Worm (Caenorhabditis elegans) whole organism, L1 larva: ENCODE data around the gene R07B1.9.

Source experiments
- C16A3.4 ChIP-seq: fragments of 150-350 bp; optimal IDR thresholded peaks from 2 replicates; lab custom pipeline; 2014; ENCODE audit warnings: missing biosample characterization, missing genetic modification characterization
- aly-2 ChIP-seq: fragments of 150-350 bp; optimal IDR thresholded peaks from 2 replicates; lab custom pipeline; 2014; ENCODE audit warnings: missing biosample characterization, missing genetic modification characterization
- blmp-1 ChIP-seq: fragments of 150-350 bp; optimal IDR thresholded peaks from 2 replicates; lab custom pipeline; 2014; ENCODE audit warnings: missing biosample characterization, missing genetic modification characterization
- ceh-8 ChIP-seq: fragments of 200-800 bp; sonication (Bioruptor generic); optimal IDR thresholded peaks from 2 replicates; lab custom pipeline; 2018; ENCODE audit warnings: mild to moderate bottlenecking, missing genetic modification characterization, moderate library complexity, missing compliant biosample characterization
- ceh-82 ChIP-seq, 3 experiments: fragments of 150-350 bp in 1 of 3; sonication (generic microtip) in 2 of 3; optimal IDR thresholded peaks; 2 replicates each; lab custom pipeline; 2014 to 2017; ENCODE audit warnings: missing biosample characterization in 3 of 3, missing genetic modification characterization in 3 of 3
- ceh-90 ChIP-seq: sonication (generic microtip); optimal IDR thresholded peaks from 2 replicates; lab custom pipeline; 2016; ENCODE audit warnings: missing genetic modification characterization, missing compliant biosample characterization
- dpl-1 ChIP-seq, 3 experiments: fragments of 150-350 bp in 2 of 3; sonication (generic microtip) in 1 of 3; optimal IDR thresholded peaks; 2 replicates each; lab custom pipeline; 2014 to 2017; ENCODE audit warnings: missing biosample characterization in 3 of 3, missing genetic modification characterization in 3 of 3, missing genetic modification reagents in 3 of 3
- dsc-1 ChIP-seq: sonication (generic microtip); optimal IDR thresholded peaks from 2 replicates; lab custom pipeline; 2016; ENCODE audit warnings: mild to moderate bottlenecking, missing genetic modification characterization, missing compliant biosample characterization
- efl-1 ChIP-seq, 4 experiments: fragments of 150-350 bp; optimal IDR thresholded peaks in 3 of 4; peaks in 1 of 4; 1 replicate in 1 of 4; 2 replicates in 3 of 4; lab custom pipeline; 2014; ENCODE audit warnings: missing biosample characterization in 2 of 4, missing genetic modification characterization in 2 of 4, missing genetic modification reagents in 2 of 4
- efl-3 ChIP-seq: fragments of 200-800 bp; sonication (Bioruptor generic); optimal IDR thresholded peaks from 2 replicates; lab custom pipeline; 2018; ENCODE audit warnings: mild to moderate bottlenecking, missing genetic modification characterization, missing compliant biosample characterization
- egl-13 ChIP-seq: sonication (generic microtip); optimal IDR thresholded peaks from 2 replicates; lab custom pipeline; 2016; ENCODE audit warnings: missing genotype, missing genetic modification reagents, missing genetic modification characterization, missing compliant biosample characterization
- ets-5 ChIP-seq: fragments of 200-800 bp; sonication (Bioruptor generic); IDR thresholded peaks from 2 replicates; pipeline ENCODE4 v1.3.6; 2022; ENCODE audit warnings: missing genetic modification characterization, missing compliant biosample characterization
- fkh-10 ChIP-seq: sonication (generic microtip); optimal IDR thresholded peaks from 2 replicates; lab custom pipeline; 2017; ENCODE audit warnings: missing biosample characterization, missing genetic modification reagents, missing genetic modification characterization
- fkh-4 ChIP-seq: sonication (generic microtip); optimal IDR thresholded peaks from 2 replicates; lab custom pipeline; 2016; ENCODE audit warnings: missing compliant biosample characterization, missing genetic modification characterization, borderline replicate concordance
- fkh-8 ChIP-seq: sonication (generic microtip); optimal IDR thresholded peaks from 2 replicates; lab custom pipeline; 2016; ENCODE audit warnings: mild to moderate bottlenecking, missing genetic modification characterization, missing compliant biosample characterization
- fos-1 ChIP-seq: fragments of 150-350 bp; optimal IDR thresholded peaks from 2 replicates; lab custom pipeline; 2014; ENCODE audit warnings: missing biosample characterization, missing genetic modification characterization
- isw-1 ChIP-seq: fragments of 200-800 bp; sonication (Bioruptor generic); IDR thresholded peaks from 2 replicates; pipeline ENCODE4 v1.3.6; 2022; ENCODE audit warnings: missing genetic modification characterization, missing compliant biosample characterization
- jun-1 ChIP-seq: fragments of 150-350 bp; optimal IDR thresholded peaks from 2 replicates; lab custom pipeline; 2014; ENCODE audit warnings: missing biosample characterization, missing genetic modification reagents, missing genetic modification characterization
- lin-13 ChIP-seq: fragments of 150-350 bp; optimal IDR thresholded peaks from 2 replicates; lab custom pipeline; 2014; ENCODE audit warnings: missing biosample characterization, missing genetic modification reagents, missing genetic modification characterization
- lin-14 ChIP-seq: fragments of 200-800 bp; sonication (Bioruptor generic); optimal IDR thresholded peaks from 2 replicates; lab custom pipeline; 2018; ENCODE audit warnings: mild to moderate bottlenecking, missing genetic modification characterization, moderate library complexity, missing compliant biosample characterization
- lin-15B ChIP-seq: fragments of 150-350 bp; sonication (generic microtip); optimal IDR thresholded peaks from 3 replicates; lab custom pipeline; 2014; ENCODE audit warnings: missing biosample characterization, missing genetic modification characterization
- lin-35 ChIP-seq, 2 experiments: fragments of 150-350 bp; optimal IDR thresholded peaks; 2 replicates each; lab custom pipeline; 2014; ENCODE audit warnings: missing biosample characterization in 2 of 2, missing genetic modification characterization in 2 of 2, missing genetic modification reagents in 2 of 2
- lin-39 ChIP-seq: fragments of 150-350 bp; optimal IDR thresholded peaks from 2 replicates; lab custom pipeline; 2014; ENCODE audit warnings: missing biosample characterization, missing genetic modification reagents, missing genetic modification characterization
- lsy-2 ChIP-seq, 2 experiments: fragments of 150-350 bp; optimal IDR thresholded peaks; 2 replicates each; lab custom pipeline; 2014; ENCODE audit warnings: missing biosample characterization in 2 of 2, missing genetic modification characterization in 2 of 2
- mdl-1 ChIP-seq, 2 experiments: fragments of 150-350 bp; optimal IDR thresholded peaks; 2 replicates each; lab custom pipeline; 2014 to 2017; ENCODE audit warnings: missing biosample characterization in 2 of 2, missing genetic modification characterization in 2 of 2, inconsistent platforms in 1 of 2
- mep-1 ChIP-seq: fragments of 150-350 bp; optimal IDR thresholded peaks from 2 replicates; lab custom pipeline; 2014; ENCODE audit warnings: missing biosample characterization, missing genetic modification characterization
- nhr-12 ChIP-seq: sonication (generic microtip); optimal IDR thresholded peaks from 2 replicates; lab custom pipeline; 2017; ENCODE audit warnings: missing biosample characterization, missing genetic modification characterization
- nhr-19 ChIP-seq: fragments of 200-800 bp; sonication (Bioruptor generic); conservative IDR thresholded peaks from 2 replicates; pipeline ENCODE4 v1.3.6; 2022; ENCODE audit warnings: missing genetic modification characterization, missing compliant biosample characterization
- nhr-20 ChIP-seq: sonication (generic microtip); optimal IDR thresholded peaks from 2 replicates; lab custom pipeline; 2016; ENCODE audit warnings: mild to moderate bottlenecking, missing genetic modification characterization, missing compliant biosample characterization
- nhr-47 ChIP-seq: sonication (generic microtip); optimal IDR thresholded peaks from 2 replicates; lab custom pipeline; 2016; ENCODE audit warnings: mild to moderate bottlenecking, missing genetic modification characterization, moderate library complexity, missing compliant biosample characterization
- nhr-71 ChIP-seq: sonication (generic microtip); optimal IDR thresholded peaks from 2 replicates; lab custom pipeline; 2016; ENCODE audit warnings: mild to moderate bottlenecking, missing genetic modification characterization, moderate library complexity, missing compliant biosample characterization
- nhr-84 ChIP-seq: sonication (generic microtip); optimal IDR thresholded peaks from 2 replicates; lab custom pipeline; 2017; ENCODE audit warnings: missing biosample characterization, missing genetic modification characterization
- nhr-85 ChIP-seq: sonication (generic microtip); peaks from one replicate; lab custom pipeline; 2016; ENCODE audit warnings: missing genetic modification characterization, inconsistent platforms, missing compliant biosample characterization
- snpc-4 ChIP-seq: fragments of 150-350 bp; optimal IDR thresholded peaks from 2 replicates; lab custom pipeline; 2014; ENCODE audit warnings: missing biosample characterization, missing genetic modification characterization
- snu-23 ChIP-seq: sonication (generic microtip); optimal IDR thresholded peaks from 2 replicates; lab custom pipeline; 2016; ENCODE audit warnings: missing genetic modification characterization, missing compliant biosample characterization
- sptf-1 ChIP-seq: fragments of 150-350 bp; optimal IDR thresholded peaks from 2 replicates; lab custom pipeline; 2014; ENCODE audit warnings: missing biosample characterization, missing genetic modification characterization
- sup-37 ChIP-seq: fragments of 200-800 bp; sonication (Bioruptor generic); optimal IDR thresholded peaks from 2 replicates; lab custom pipeline; 2018; ENCODE audit warnings: mild to moderate bottlenecking, missing genetic modification characterization, missing compliant biosample characterization
- swsn-7 ChIP-seq: sonication (generic microtip); optimal IDR thresholded peaks from 2 replicates; lab custom pipeline; 2016; ENCODE audit warnings: missing genetic modification characterization, missing compliant biosample characterization
- tbx-2 ChIP-seq: sonication (generic microtip); optimal IDR thresholded peaks from 2 replicates; lab custom pipeline; 2016; ENCODE audit warnings: missing genetic modification characterization, missing compliant biosample characterization
- unc-30 ChIP-seq: sonication (generic microtip); optimal IDR thresholded peaks from 2 replicates; lab custom pipeline; 2017; ENCODE audit warnings: missing biosample characterization, missing genetic modification characterization
- unc-86 ChIP-seq: sonication (generic microtip); optimal IDR thresholded peaks from 2 replicates; lab custom pipeline; 2016; ENCODE audit warnings: missing genetic modification characterization, missing compliant biosample characterization
- unc-98 ChIP-seq: fragments of 200-800 bp; sonication (Bioruptor generic); IDR thresholded peaks from 2 replicates; pipeline ENCODE4 v1.3.6; 2022; ENCODE audit warnings: missing genetic modification characterization, missing compliant biosample characterization
- xbp-1 ChIP-seq: sonication (generic microtip); optimal IDR thresholded peaks from 2 replicates; lab custom pipeline; 2016; ENCODE audit warnings: missing genetic modification characterization, missing compliant biosample characterization
- ztf-4 ChIP-seq: fragments of 150-350 bp; optimal IDR thresholded peaks from 2 replicates; lab custom pipeline; 2014; ENCODE audit warnings: missing biosample characterization, missing genetic modification characterization

Gene R07B1.9

ce11 chrX:9893069-9893468 lies 15.9 kb downstream of the R07B1.9 start:
- TF ChIP-seq lin-14 (GFP tag; lab: Kevin White, UChicago) = peak; percentile 59
- peak; percentile 73 for TF ChIP-seq nhr-85
- TF ChIP-seq blmp-1 = peak; percentile 87
- no peak for TF ChIP-seq nhr-12 (tag; lab: Kevin White, UChicago)

- TF ChIP-seq unc-30 (tag; lab: Kevin White, UChicago) (no peak), efl-3 (GFP tag; lab: Kevin White, UChicago) (no peak), xbp-1 (tag; lab: Kevin White, UChicago) (no peak), nhr-71 (tag; lab: Kevin White, UChicago) (no peak), lin-39 (tag; lab: Kevin White, UChicago) (no peak), isw-1 (GFP tag; lab: Robert Waterston, UW) (no peak), nhr-47 (no peak), ceh-90 (tag; lab: Kevin White, UChicago) (no peak), lin-14 (GFP tag; lab: Kevin White, UChicago) (no peak), fos-1 (tag; lab: Kevin White, UChicago) (no peak), lin-13 (GFP tag; lab: Kevin White, UChicago) (no peak), ceh-8 (no peak), sup-37 (GFP tag; lab: Kevin White, UChicago) (no peak), mep-1 (tag; lab: Kevin White, UChicago) (no peak), aly-2 (tag; lab: Kevin White, UChicago) (no peak), ets-5 (GFP tag; lab: Robert Waterston, UW) (no peak)
Measured at ce11 chrX:9894844-9895243, 17.6 kb downstream of the R07B1.9 start, which contains the start of gene F21G4.3. Gene F21G4.3 (plus strand): TSS chrX:9895144.

DNA sequence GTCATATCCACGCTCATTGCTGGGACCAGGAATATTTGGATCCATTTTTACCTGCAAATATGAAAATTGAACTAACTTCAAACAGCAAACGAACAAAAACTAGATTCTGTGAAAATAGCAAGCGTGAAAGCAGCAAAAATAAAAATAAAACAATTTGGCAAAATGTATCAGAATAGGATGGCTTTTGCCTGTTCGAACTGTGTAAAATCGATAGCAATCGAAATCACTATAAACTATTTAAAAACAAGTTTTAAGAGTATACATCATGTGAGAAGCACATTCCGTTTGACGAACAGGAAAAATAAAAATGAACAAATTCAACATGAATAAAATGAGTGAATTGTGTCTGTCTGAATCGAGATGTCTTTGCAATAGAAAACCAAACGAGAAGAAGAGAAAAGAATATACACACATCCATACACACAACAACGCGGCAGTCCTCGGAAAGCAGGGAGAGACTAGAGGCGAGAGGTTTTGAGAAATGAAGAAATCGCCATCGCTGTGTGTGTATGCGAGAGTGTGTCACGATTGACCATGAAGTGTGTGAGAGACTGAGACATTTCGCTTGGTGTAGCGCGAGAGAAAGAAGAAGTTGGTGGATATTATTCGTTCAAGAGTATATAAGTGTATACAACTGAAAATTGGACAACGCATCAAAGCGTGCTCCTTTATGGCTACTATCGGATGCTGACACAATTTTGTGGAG lies 22.4 kb downstream of the R07B1.9 start, which contains the start of gene phf-34:
Gene phf-34 (minus strand): TSS at position 51 of the 706 bp plus-strand sequence.
- TF ChIP-seq lin-14 (GFP tag; lab: Kevin White, UChicago) (peak; percentile 88), nhr-19 (GFP tag; lab: Robert Waterston, UW) (no peak; the same call in 1 of the 2 replicates), sptf-1 (no peak), nhr-71 (tag; lab: Kevin White, UChicago) (peak; percentile 64), dsc-1 (tag; lab: Kevin White, UChicago) (peak; percentile 9), fkh-4 (tag; lab: Kevin White, UChicago) (no peak), xbp-1 (tag; lab: Kevin White, UChicago) (peak; percentile 26), egl-13 (peak; percentile 13), nhr-85 (peak; percentile 55), snu-23 (GFP tag; lab: Kevin White, UChicago) (peak; percentile 72), fkh-10 (GFP tag; lab: Kevin White, UChicago) (peak; percentile 54), lin-15B (tag; lab: Kevin White, UChicago) (no peak), lin-35 (GFP tag; optimal IDR thresholded peaks at IDR 0.05; lab: Kevin White, UChicago) (peak; percentile 17 to 26), nhr-20 (tag; lab: Kevin White, UChicago) (peak; percentile 39), blmp-1 (peak; percentile 73), tbx-2 (tag; lab: Kevin White, UChicago) (peak; percentile 42), mdl-1 (tag; optimal IDR thresholded peaks at IDR 0.05; lab: Kevin White, UChicago) (peak in 1 of 2 experiments; percentile 44), efl-1 (optimal IDR thresholded peaks at IDR 0.05; lab: Kevin White, UChicago) (peak in 1 of 2 experiments; percentile 50), efl-1 (GFP tag; optimal IDR thresholded peaks at IDR 0.05 in 1 of 2; lab: Kevin White, UChicago) (no peak), nhr-84 (tag; lab: Kevin White, UChicago) (no peak), ceh-82 (tag; optimal IDR thresholded peaks at IDR 0.05; lab: Kevin White, UChicago) (peak in 2 of 3 experiments; percentile 31 to 57), unc-98 (no peak), unc-86 (tag; lab: Kevin White, UChicago) (peak; percentile 19), fkh-8 (tag; lab: Kevin White, UChicago) (peak; percentile 63), swsn-7 (tag; lab: Kevin White, UChicago) (peak; percentile 54), lsy-2 (tag; optimal IDR thresholded peaks at IDR 0.05; lab: Kevin White, UChicago) (peak; percentile 14 to 52), ztf-4 (tag; lab: Kevin White, UChicago) (no peak), snpc-4 (tag; lab: Kevin White, UChicago) (peak; percentile 32), dpl-1 (GFP tag; optimal IDR thresholded peaks at IDR 0.05; lab: Kevin White, UChicago) (peak in 1 of 3 experiments; percentile 25), C16A3.4 (tag; lab: Kevin White, UChicago) (peak; percentile 38), nhr-47 (peak; percentile 54), mep-1 (tag; lab: Kevin White, UChicago) (peak; percentile 68), ceh-8 (no peak), jun-1 (tag; lab: Kevin White, UChicago) (peak; percentile 1)
